Worm (Caenorhabditis elegans) whole organism, mixed stage, embryonic: Measurements from ENCODE around the gene unc-60.

ENCODE experiments used
- M03D4.4 ChIP-seq: sonication (generic microtip); optimal IDR thresholded peaks from 2 replicates; lab custom pipeline; 2017; ENCODE audit warnings: mild to moderate bottlenecking, missing genetic modification characterization, missing compliant biosample characterization
- bed-3 ChIP-seq: fragments of 200-800 bp; sonication (Bioruptor generic); optimal IDR thresholded peaks from 3 replicates; lab custom pipeline; 2018; ENCODE audit warnings: mild to moderate bottlenecking, missing genetic modification characterization, moderate library complexity, missing compliant biosample characterization
- blmp-1 ChIP-seq: fragments of 150-350 bp; optimal IDR thresholded peaks from 2 replicates; lab custom pipeline; 2014; ENCODE audit warnings: missing biosample characterization, missing genetic modification characterization
- ceh-39 ChIP-seq: fragments of 150-350 bp; optimal IDR thresholded peaks from 2 replicates; lab custom pipeline; 2014; ENCODE audit warnings: missing biosample characterization, missing genetic modification characterization
- ceh-43 ChIP-seq: fragments of 200-800 bp; sonication (Bioruptor generic); optimal IDR thresholded peaks from 2 replicates; lab custom pipeline; 2018; ENCODE audit warnings: mild to moderate bottlenecking, missing genetic modification characterization, moderate library complexity, missing compliant biosample characterization
- ceh-83 ChIP-seq: fragments of 200-800 bp; sonication (Bioruptor generic); optimal IDR thresholded peaks from 2 replicates; lab custom pipeline; 2018; ENCODE audit warnings: mild to moderate bottlenecking, missing genetic modification characterization, missing compliant biosample characterization
- ces-1 ChIP-seq: fragments of 150-350 bp; optimal IDR thresholded peaks from 2 replicates; lab custom pipeline; 2014; ENCODE audit warnings: missing biosample characterization, missing genetic modification reagents, missing genetic modification characterization
- cnd-1 ChIP-seq: fragments of 200-800 bp; sonication (Bioruptor generic); optimal IDR thresholded peaks from 2 replicates; lab custom pipeline; 2018; ENCODE audit warnings: mild to moderate bottlenecking, missing genetic modification characterization, missing compliant biosample characterization
- elt-1 ChIP-seq: sonication (generic microtip); optimal IDR thresholded peaks from 2 replicates; lab custom pipeline; 2017; ENCODE audit warnings: missing genetic modification characterization, mild to moderate bottlenecking, missing compliant biosample characterization, antibody characterized with exemption, moderate library complexity, borderline replicate concordance; ENCODE audit not compliant: insufficient read depth
- elt-3 ChIP-seq: fragments of 150-350 bp; optimal IDR thresholded peaks from 2 replicates; lab custom pipeline; 2014; ENCODE audit warnings: missing biosample characterization, missing genetic modification characterization
- flh-1 ChIP-seq: fragments of 200-800 bp; sonication (Bioruptor generic); optimal IDR thresholded peaks from 2 replicates; lab custom pipeline; 2018; ENCODE audit warnings: mild to moderate bottlenecking, missing genetic modification characterization, moderate library complexity, missing compliant biosample characterization
- ham-2 ChIP-seq: fragments of 200-800 bp; sonication (Bioruptor generic); optimal IDR thresholded peaks from 2 replicates; lab custom pipeline; 2018; ENCODE audit warnings: mild to moderate bottlenecking, missing genetic modification characterization, missing compliant biosample characterization
- lin-13 ChIP-seq: fragments of 150-350 bp; optimal IDR thresholded peaks from 2 replicates; lab custom pipeline; 2014; ENCODE audit warnings: missing biosample characterization, missing genetic modification characterization
- lin-32 ChIP-seq: fragments of 200-800 bp; sonication (Bioruptor generic); optimal IDR thresholded peaks from 2 replicates; lab custom pipeline; 2018; ENCODE audit warnings: mild to moderate bottlenecking, missing genetic modification characterization, missing compliant biosample characterization
- lsy-2 ChIP-seq: fragments of 150-350 bp; optimal IDR thresholded peaks from 2 replicates; lab custom pipeline; 2014; ENCODE audit warnings: missing biosample characterization, missing genetic modification characterization
- mep-1 ChIP-seq: fragments of 150-350 bp; optimal IDR thresholded peaks from 2 replicates; lab custom pipeline; 2017; ENCODE audit warnings: missing biosample characterization, missing genetic modification reagents, missing genetic modification characterization, inconsistent platforms
- mls-2 ChIP-seq: sonication (generic microtip); optimal IDR thresholded peaks from 2 replicates; lab custom pipeline; 2016; ENCODE audit warnings: mild to moderate bottlenecking, missing genetic modification characterization, moderate library complexity, missing compliant biosample characterization
- nhr-12 ChIP-seq: fragments of 150-350 bp; optimal IDR thresholded peaks from 2 replicates; lab custom pipeline; 2014; ENCODE audit warnings: missing biosample characterization, missing genetic modification characterization
- nhr-2 ChIP-seq: fragments of 150-350 bp; optimal IDR thresholded peaks from 2 replicates; lab custom pipeline; 2014; ENCODE audit warnings: missing biosample characterization, missing genetic modification characterization
- nhr-28 ChIP-seq: fragments of 150-350 bp; optimal IDR thresholded peaks from 2 replicates; lab custom pipeline; 2014; ENCODE audit warnings: missing biosample characterization, missing genetic modification characterization
- nhr-76 ChIP-seq: sonication (generic microtip); optimal IDR thresholded peaks from 2 replicates; lab custom pipeline; 2017; ENCODE audit warnings: missing biosample characterization, missing genetic modification characterization
- pha-4 ChIP-seq: fragments of 150-350 bp; optimal IDR thresholded peaks from 2 replicates; lab custom pipeline; 2018; ENCODE audit warnings: missing biosample characterization, missing genetic modification reagents, missing genetic modification characterization
- sem-2 ChIP-seq: fragments of 200-800 bp; sonication (Bioruptor generic); optimal IDR thresholded peaks from 2 replicates; lab custom pipeline; 2018; ENCODE audit warnings: mild to moderate bottlenecking, missing genetic modification characterization, missing compliant biosample characterization
- snpc-4 ChIP-seq: fragments of 150-350 bp; optimal IDR thresholded peaks from 2 replicates; lab custom pipeline; 2014; ENCODE audit warnings: missing biosample characterization, missing genetic modification characterization
- sptf-1 ChIP-seq: sonication (generic microtip); optimal IDR thresholded peaks from 2 replicates; lab custom pipeline; 2017; ENCODE audit warnings: mild to moderate bottlenecking, missing genetic modification characterization, moderate library complexity, missing compliant biosample characterization
- tbx-8 ChIP-seq: fragments of 200-800 bp; sonication (Bioruptor generic); optimal IDR thresholded peaks from 2 replicates; lab custom pipeline; 2018; ENCODE audit warnings: mild to moderate bottlenecking, missing genetic modification characterization, moderate library complexity, missing compliant biosample characterization
- unc-120 ChIP-seq: sonication (generic microtip); optimal IDR thresholded peaks from 2 replicates; lab custom pipeline; 2017; ENCODE audit warnings: missing genetic modification characterization, missing compliant biosample characterization; ENCODE audit not compliant: poor library complexity, severe bottlenecking
- unc-39 ChIP-seq: fragments of 150-350 bp; optimal IDR thresholded peaks from 2 replicates; lab custom pipeline; 2014; ENCODE audit warnings: missing biosample characterization, missing genetic modification characterization
- unc-62 ChIP-seq: fragments of 150-350 bp; optimal IDR thresholded peaks from 2 replicates; lab custom pipeline; 2014; ENCODE audit warnings: missing biosample characterization, missing genetic modification reagents, missing genetic modification characterization
- zip-8 ChIP-seq: fragments of 150-350 bp; optimal IDR thresholded peaks from 2 replicates; lab custom pipeline; 2014; ENCODE audit warnings: missing biosample characterization, missing genetic modification characterization
- ztf-11 ChIP-seq: fragments of 150-350 bp; optimal IDR thresholded peaks from 2 replicates; lab custom pipeline; 2014; ENCODE audit warnings: missing biosample characterization, missing genetic modification characterization

Gene unc-60

DNA sequence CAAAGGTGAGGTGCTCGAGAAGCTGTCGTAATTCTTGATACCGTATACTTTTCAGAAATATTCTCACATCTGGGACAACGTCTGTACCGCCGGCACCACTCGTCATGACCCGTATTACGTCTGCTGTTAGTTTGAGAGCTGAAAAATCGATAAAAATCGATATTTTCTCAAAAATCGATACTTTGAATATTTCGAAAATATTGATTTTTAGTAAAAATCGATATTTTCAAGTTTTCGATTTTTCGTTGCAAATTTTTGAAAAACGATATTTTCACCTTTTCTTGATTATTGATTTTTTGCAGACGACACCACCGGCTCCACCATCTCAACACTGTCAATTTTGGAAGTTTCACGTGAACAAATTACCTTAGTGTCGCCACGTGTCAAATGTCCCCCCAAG lies 20.9 kb downstream of the unc-60 start:
- TF ChIP-seq elt-3 (tag; lab: Kevin White, UChicago) (no peak), nhr-2 (no peak), cnd-1 (no peak)

DNA sequence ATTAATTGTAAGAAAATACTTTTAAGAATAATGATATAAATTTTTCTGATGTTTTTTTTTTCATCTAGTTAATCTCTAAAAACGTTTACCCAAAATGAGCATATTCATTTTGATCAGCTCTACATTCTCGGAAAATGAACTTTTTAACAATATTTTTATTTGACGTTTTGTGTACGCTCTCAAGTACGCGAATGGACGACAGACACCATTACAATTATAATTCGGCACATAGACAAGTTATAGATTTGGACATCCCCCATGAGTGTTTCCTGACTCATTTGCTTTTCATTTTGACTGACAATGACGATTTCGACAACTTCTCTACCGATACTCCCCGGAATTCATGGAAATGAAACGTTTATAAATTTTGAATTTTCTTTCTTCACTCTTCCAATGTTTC lies 24.3 kb downstream of the unc-60 start, which contains the start of gene sru-27:
Gene sru-27 (plus strand): TSS at position 301 of the 400 bp plus-strand sequence.
- TF ChIP-seq sptf-1 (no peak), ceh-83 (GFP tag; lab: Kevin White, UChicago) (no peak), flh-1 (GFP tag; lab: Kevin White, UChicago) (no peak), nhr-2 (no peak), tbx-8 (no peak), snpc-4 (tag; lab: Kevin White, UChicago) (no peak), ces-1 (no peak)

DNA sequence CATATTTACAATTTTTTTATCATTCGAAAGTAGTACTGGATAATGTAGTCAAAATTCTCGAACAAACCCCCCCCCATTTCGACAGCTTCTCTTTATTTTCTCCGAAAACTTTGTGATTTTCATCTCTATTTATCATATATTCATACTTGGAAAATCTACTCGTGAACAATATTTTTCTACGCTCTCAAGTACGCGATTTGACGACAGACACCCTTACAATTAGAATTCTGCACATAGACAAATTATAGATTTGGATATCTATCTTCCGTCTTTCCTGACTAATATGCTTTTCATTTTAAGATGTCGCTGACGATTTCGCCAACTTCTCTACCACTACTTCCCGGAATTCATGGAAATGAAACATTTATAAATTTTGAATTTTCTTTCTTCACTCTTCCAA lies 31.1 kb downstream of the unc-60 start, which contains the start of gene sru-28:
Gene sru-28 (plus strand): TSS at position 301 of the 400 bp plus-strand sequence.
- TF ChIP-seq nhr-2 = no peak
- TF ChIP-seq bed-3 (GFP tag; lab: Kevin White, UChicago) = no peak
- TF ChIP-seq nhr-12 (tag; lab: Kevin White, UChicago) = no peak
- no peak for TF ChIP-seq nhr-28
- TF ChIP-seq nhr-76 (tag; lab: Kevin White, UChicago) = no peak
- no peak for TF ChIP-seq lsy-2
- TF ChIP-seq mep-1 = no peak
- no peak for TF ChIP-seq sem-2 (GFP tag; lab: Kevin White, UChicago)
- TF ChIP-seq snpc-4 (tag; lab: Kevin White, UChicago) = no peak
- no peak for TF ChIP-seq ztf-11
- no peak for TF ChIP-seq zip-8
- TF ChIP-seq sptf-1 = no peak
- TF ChIP-seq ceh-39 (tag; lab: Kevin White, UChicago) = no peak
- TF ChIP-seq unc-120 (tag; lab: Kevin White, UChicago) = no peak
- no peak for TF ChIP-seq pha-4 (tag; lab: Kevin White, UChicago)
- TF ChIP-seq tbx-8 = no peak
- TF ChIP-seq ceh-43 (GFP tag; lab: Kevin White, UChicago) = no peak
- TF ChIP-seq blmp-1 (tag; lab: Kevin White, UChicago) = no peak
- no peak for TF ChIP-seq cnd-1
- TF ChIP-seq lin-32 (GFP tag; lab: Kevin White, UChicago) = no peak

DNA sequence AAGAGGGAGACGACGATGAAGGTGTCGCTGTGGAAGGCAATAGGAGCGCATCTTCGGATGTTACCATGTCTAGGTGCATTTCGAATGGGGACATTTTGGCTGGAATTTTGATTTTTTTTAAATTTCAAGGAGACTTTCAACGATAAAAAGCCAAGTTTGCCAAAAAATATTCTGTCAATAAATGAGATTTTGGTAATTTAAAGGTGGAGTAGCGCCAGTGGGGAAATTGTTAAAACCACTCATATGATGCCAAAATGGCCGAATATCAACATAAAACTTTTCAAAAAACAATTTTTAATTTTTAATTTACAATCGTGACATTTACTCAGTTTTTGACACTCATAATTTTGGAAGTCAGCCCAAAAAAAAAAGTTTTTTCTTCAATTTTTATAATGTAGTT lies 36.7 kb downstream of the unc-60 start, which contains the start of gene nhr-260:
Gene nhr-260 (minus strand): TSS at position 101 of the 400 bp plus-strand sequence.
- TF ChIP-seq zip-8 (no peak), M03D4.4 (tag; lab: Kevin White, UChicago) (no peak), ham-2 (GFP tag; lab: Kevin White, UChicago) (no peak), snpc-4 (tag; lab: Kevin White, UChicago) (no peak), mep-1 (no peak), unc-120 (tag; lab: Kevin White, UChicago) (no peak), sem-2 (GFP tag; lab: Kevin White, UChicago) (no peak), cnd-1 (no peak), bed-3 (GFP tag; lab: Kevin White, UChicago) (no peak), nhr-28 (no peak), lsy-2 (no peak), flh-1 (GFP tag; lab: Kevin White, UChicago) (no peak), unc-39 (tag; lab: Kevin White, UChicago) (no peak)

DNA sequence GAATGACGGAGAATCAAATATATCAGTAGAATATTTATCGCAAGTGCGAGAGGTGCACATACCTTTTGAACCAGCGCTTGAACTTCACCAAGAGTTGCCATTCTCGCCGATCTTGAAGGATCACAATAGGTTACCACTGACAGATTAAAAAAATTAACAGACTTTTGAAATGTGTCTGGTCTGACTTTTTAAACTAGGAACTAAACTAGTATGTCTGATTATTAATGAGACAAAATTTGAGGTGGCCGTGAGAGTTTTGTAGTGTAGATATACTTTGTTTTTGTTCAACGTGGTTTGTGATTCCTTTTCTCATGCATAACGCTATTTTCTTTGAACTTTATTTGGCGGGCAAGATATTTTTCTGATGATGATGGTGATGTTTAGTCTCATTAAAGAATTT lies 47.0 kb downstream of the unc-60 start, which contains the start of gene str-240:
Gene str-240 (minus strand): TSS at position 101 of the 400 bp plus-strand sequence.
- TF ChIP-seq nhr-12 (tag; lab: Kevin White, UChicago) = no peak
- no peak for TF ChIP-seq lin-13 (tag; lab: Kevin White, UChicago)
- TF ChIP-seq elt-3 (tag; lab: Kevin White, UChicago) = no peak
- TF ChIP-seq mls-2 = no peak
- TF ChIP-seq elt-1 (tag; lab: Kevin White, UChicago) = no peak
- no peak for TF ChIP-seq ztf-11
- no peak for TF ChIP-seq unc-62
- no peak for TF ChIP-seq nhr-76 (tag; lab: Kevin White, UChicago)
- no peak for TF ChIP-seq sem-2 (GFP tag; lab: Kevin White, UChicago)
